Worm (Caenorhabditis elegans) whole organism, L4 larva: ENCODE results near the gene unc-71.

Experiments
- T26A8.4 ChIP-seq: fragments of 200-800 bp; sonication (Bioruptor generic); IDR thresholded peaks from 2 replicates; pipeline ENCODE4 v1.3.6; 2022; ENCODE audit warnings: missing genetic modification characterization, missing compliant biosample characterization
- ZK337.2 ChIP-seq: fragments of 200-800 bp; sonication (Bioruptor generic); IDR thresholded peaks from 2 replicates; pipeline ENCODE4 v1.3.6; 2022; ENCODE audit warnings: missing genetic modification reagents, missing genetic modification characterization, missing compliant biosample characterization
- ceh-28 ChIP-seq: fragments of 150-350 bp; optimal IDR thresholded peaks from 2 replicates; lab custom pipeline; 2014; ENCODE audit warnings: missing biosample characterization, missing genetic modification reagents, missing genetic modification characterization
- fkh-10 ChIP-seq: fragments of 150-350 bp; optimal IDR thresholded peaks from 2 replicates; lab custom pipeline; 2014; ENCODE audit warnings: missing biosample characterization, missing genetic modification reagents, missing genetic modification characterization
- nhr-77 ChIP-seq: fragments of 150-350 bp; optimal IDR thresholded peaks from 2 replicates; lab custom pipeline; 2014; ENCODE audit warnings: missing biosample characterization, missing genetic modification characterization
- spr-3 ChIP-seq: fragments of 200-800 bp; sonication (Bioruptor generic); optimal IDR thresholded peaks from 2 replicates; lab custom pipeline; 2018; ENCODE audit warnings: mild to moderate bottlenecking, missing genetic modification characterization, missing compliant biosample characterization
- unc-39 ChIP-seq: sonication (generic microtip); optimal IDR thresholded peaks from 2 replicates; lab custom pipeline; 2017; ENCODE audit warnings: missing biosample characterization, missing genetic modification characterization

- TF ChIP-seq nhr-77 (tag; lab: Kevin White, UChicago) = no peak
- no peak for TF ChIP-seq unc-39 (tag; lab: Kevin White, UChicago)
- TF ChIP-seq spr-3 (GFP tag; lab: Kevin White, UChicago) = no peak
- TF ChIP-seq fkh-10 = no peak
- no peak for TF ChIP-seq T26A8.4 (GFP tag; lab: Robert Waterston, UW)
- no peak for TF ChIP-seq ZK337.2 (GFP tag; lab: Robert Waterston, UW)
- no peak for TF ChIP-seq ceh-28 (tag; lab: Kevin White, UChicago)
These were observed 38.0 kb upstream of the unc-71 start, which contains the start of gene Y37D8A.19 for ce11 chrIII:12929573-12929972.
